Fruit fly (Drosophila melanogaster): Measurements from ENCODE around the gene HINT1.

The HINT1 gene

dm6 chr2L:2734215-2734614, 35.7 kb upstream of the HINT1 start:
- TF ChIP-seq fru (GFP tag; optimal IDR thresholded peaks at IDR 0.05), result peak; percentile 57
- TF ChIP-seq Dfd (GFP tag; optimal IDR thresholded peaks at IDR 0.05), result no peak
- no peak for TF ChIP-seq CrebA (GFP tag; optimal IDR thresholded peaks at IDR 0.05; ENCODE audit: borderline replicate concordance)
- no peak for TF ChIP-seq usp (GFP tag; optimal IDR thresholded peaks at IDR 0.05)
- TF ChIP-seq Abd-B (GFP tag; optimal IDR thresholded peaks at IDR 0.05), result no peak
- no peak for TF ChIP-seq pan (optimal IDR thresholded peaks at IDR 0.05)
- peak; percentile 61 for TF ChIP-seq rgr (GFP tag; optimal IDR thresholded peaks at IDR 0.05)
- no peak for TF ChIP-seq N (GFP tag; optimal IDR thresholded peaks at IDR 0.05)
- peak; percentile 9 for TF ChIP-seq Hnf4 (GFP tag; optimal IDR thresholded peaks at IDR 0.05)
- no peak for TF ChIP-seq CG32264 (GFP tag; optimal IDR thresholded peaks at IDR 0.05)
- no peak for TF ChIP-seq Rel (GFP tag; optimal IDR thresholded peaks at IDR 0.05)
- no peak for TF ChIP-seq Rel (tag; optimal IDR thresholded peaks at IDR 0.05)
- no peak for TF ChIP-seq tai (GFP tag; optimal IDR thresholded peaks at IDR 0.05)
- no peak for TF ChIP-seq dl (GFP tag; optimal IDR thresholded peaks at IDR 0.05; ENCODE audit: insufficient read depth in 1 of 2, partially characterized antibody in 2 of 2)
- no peak for TF ChIP-seq Hr78 (GFP tag; optimal IDR thresholded peaks at IDR 0.05)
- no peak for TF ChIP-seq brk (GFP tag; optimal IDR thresholded peaks at IDR 0.05)
- no peak for TF ChIP-seq jim (GFP tag; optimal IDR thresholded peaks at IDR 0.05)
- peak; percentile 49 for TF ChIP-seq dmrt93B (GFP tag; optimal IDR thresholded peaks at IDR 0.05)
- no peak for TF ChIP-seq Mio (GFP tag; optimal IDR thresholded peaks at IDR 0.05)
- no peak for TF ChIP-seq lola (GFP tag; optimal IDR thresholded peaks at IDR 0.05)
- TF ChIP-seq sv (GFP tag; optimal IDR thresholded peaks at IDR 0.05), result peak; percentile 1
- TF ChIP-seq Sp1 (GFP tag; optimal IDR thresholded peaks at IDR 0.05), result peak; percentile 23
- no peak for TF ChIP-seq Hr83 (GFP tag; optimal IDR thresholded peaks at IDR 0.05; ENCODE audit: poor library complexity, severe bottlenecking)
- TF ChIP-seq ey (GFP tag; optimal IDR thresholded peaks at IDR 0.05), result peak; percentile 69
- no peak for TF ChIP-seq Vsx2 (GFP tag; optimal IDR thresholded peaks at IDR 0.05; ENCODE audit: partially characterized antibody)
- peak; percentile 45 for TF ChIP-seq br (GFP tag; optimal IDR thresholded peaks at IDR 0.05)
- TF ChIP-seq woc (GFP tag; optimal IDR thresholded peaks at IDR 0.05), result peak; percentile 53
- no peak for TF ChIP-seq dsf (GFP tag; optimal IDR thresholded peaks at IDR 0.05; ENCODE audit: borderline replicate concordance)
- TF ChIP-seq Myc (optimal IDR thresholded peaks at IDR 0.05), result no peak
- peak; percentile 66 for TF ChIP-seq OdsH (GFP tag; optimal IDR thresholded peaks at IDR 0.05)
- no peak for TF ChIP-seq sage (GFP tag; optimal IDR thresholded peaks at IDR 0.05)
- no peak for TF ChIP-seq Dif (GFP tag; optimal IDR thresholded peaks at IDR 0.05; ENCODE audit: partially characterized antibody)
- peak; percentile 77 for TF ChIP-seq h (GFP tag; optimal IDR thresholded peaks at IDR 0.05)
- peak in 1 of 2 experiments; percentile 59 for TF ChIP-seq foxo (GFP tag; optimal IDR thresholded peaks at IDR 0.05)
- TF ChIP-seq GATAd (GFP tag; optimal IDR thresholded peaks at IDR 0.05), result no peak
- TF ChIP-seq psq (GFP tag; optimal IDR thresholded peaks at IDR 0.05), result peak; percentile 47
- no peak for TF ChIP-seq CG9705 (GFP tag; optimal IDR thresholded peaks at IDR 0.05)
- peak; percentile 63 for TF ChIP-seq HLH106 (tag; optimal IDR thresholded peaks at IDR 0.05)
- TF ChIP-seq Jra (GFP tag; optimal IDR thresholded peaks at IDR 0.05), result peak; percentile 2

dm6 chr2L:2734946-2735345, 35.0 kb upstream of the HINT1 start:
- no peak for TF ChIP-seq ey (GFP tag; optimal IDR thresholded peaks at IDR 0.05)
- no peak for TF ChIP-seq Dif (GFP tag; optimal IDR thresholded peaks at IDR 0.05; ENCODE audit: partially characterized antibody)
- TF ChIP-seq Jra (GFP tag; optimal IDR thresholded peaks at IDR 0.05), result no peak
- TF ChIP-seq sage (GFP tag; optimal IDR thresholded peaks at IDR 0.05), result no peak
- TF ChIP-seq Hr83 (GFP tag; optimal IDR thresholded peaks at IDR 0.05; ENCODE audit: poor library complexity, severe bottlenecking), result no peak
- TF ChIP-seq br (GFP tag; optimal IDR thresholded peaks at IDR 0.05), result no peak

- TF ChIP-seq Myc (optimal IDR thresholded peaks at IDR 0.05) (no peak), Hr83 (GFP tag; optimal IDR thresholded peaks at IDR 0.05; ENCODE audit: poor library complexity, severe bottlenecking) (no peak), Hr78 (GFP tag; optimal IDR thresholded peaks at IDR 0.05) (no peak), sv (GFP tag; optimal IDR thresholded peaks at IDR 0.05) (no peak), brk (GFP tag; optimal IDR thresholded peaks at IDR 0.05) (no peak), psq (GFP tag; optimal IDR thresholded peaks at IDR 0.05) (no peak), Rel (GFP tag; optimal IDR thresholded peaks at IDR 0.05) (no peak), Rel (tag; optimal IDR thresholded peaks at IDR 0.05) (no peak), woc (GFP tag; optimal IDR thresholded peaks at IDR 0.05) (no peak), h (GFP tag; optimal IDR thresholded peaks at IDR 0.05) (no peak), rgr (GFP tag; optimal IDR thresholded peaks at IDR 0.05) (no peak), br (GFP tag; optimal IDR thresholded peaks at IDR 0.05) (no peak), foxo (GFP tag; optimal IDR thresholded peaks at IDR 0.05) (no peak)
Observed at dm6 chr2L:2735539-2735938, 34.4 kb upstream of the HINT1 start.

Measured in whole organism, wandering third instar larva.